Worm (Caenorhabditis elegans) whole organism, mixed stage, embryonic: Measurements from ENCODE around the gene F19G12.3.

Source experiments
- M03D4.4 ChIP-seq: sonication (generic microtip); optimal IDR thresholded peaks from 2 replicates; lab custom pipeline; 2017; ENCODE audit warnings: mild to moderate bottlenecking, missing genetic modification characterization, missing compliant biosample characterization
- bed-3 ChIP-seq: fragments of 200-800 bp; sonication (Bioruptor generic); optimal IDR thresholded peaks from 3 replicates; lab custom pipeline; 2018; ENCODE audit warnings: mild to moderate bottlenecking, missing genetic modification characterization, moderate library complexity, missing compliant biosample characterization
- blmp-1 ChIP-seq: fragments of 150-350 bp; optimal IDR thresholded peaks from 2 replicates; lab custom pipeline; 2014; ENCODE audit warnings: missing biosample characterization, missing genetic modification characterization
- ceh-39 ChIP-seq: fragments of 150-350 bp; optimal IDR thresholded peaks from 2 replicates; lab custom pipeline; 2014; ENCODE audit warnings: missing biosample characterization, missing genetic modification characterization
- ceh-43 ChIP-seq: fragments of 200-800 bp; sonication (Bioruptor generic); optimal IDR thresholded peaks from 2 replicates; lab custom pipeline; 2018; ENCODE audit warnings: mild to moderate bottlenecking, missing genetic modification characterization, moderate library complexity, missing compliant biosample characterization
- ceh-83 ChIP-seq: fragments of 200-800 bp; sonication (Bioruptor generic); optimal IDR thresholded peaks from 2 replicates; lab custom pipeline; 2018; ENCODE audit warnings: mild to moderate bottlenecking, missing genetic modification characterization, missing compliant biosample characterization
- ces-1 ChIP-seq: fragments of 150-350 bp; optimal IDR thresholded peaks from 2 replicates; lab custom pipeline; 2014; ENCODE audit warnings: missing biosample characterization, missing genetic modification reagents, missing genetic modification characterization
- cnd-1 ChIP-seq: fragments of 200-800 bp; sonication (Bioruptor generic); optimal IDR thresholded peaks from 2 replicates; lab custom pipeline; 2018; ENCODE audit warnings: mild to moderate bottlenecking, missing genetic modification characterization, missing compliant biosample characterization
- drap-1 ChIP-seq: fragments of 200-800 bp; sonication (Bioruptor generic); optimal IDR thresholded peaks from 3 replicates; lab custom pipeline; 2018; ENCODE audit warnings: mild to moderate bottlenecking, missing genetic modification characterization, missing compliant biosample characterization
- elt-1 ChIP-seq: sonication (generic microtip); optimal IDR thresholded peaks from 2 replicates; lab custom pipeline; 2017; ENCODE audit warnings: missing genetic modification characterization, mild to moderate bottlenecking, missing compliant biosample characterization, antibody characterized with exemption, moderate library complexity, borderline replicate concordance; ENCODE audit not compliant: insufficient read depth
- elt-3 ChIP-seq: fragments of 150-350 bp; optimal IDR thresholded peaks from 2 replicates; lab custom pipeline; 2014; ENCODE audit warnings: missing biosample characterization, missing genetic modification characterization
- ham-2 ChIP-seq: fragments of 200-800 bp; sonication (Bioruptor generic); optimal IDR thresholded peaks from 2 replicates; lab custom pipeline; 2018; ENCODE audit warnings: mild to moderate bottlenecking, missing genetic modification characterization, missing compliant biosample characterization
- hlh-1 ChIP-seq: fragments of 150-350 bp; optimal IDR thresholded peaks from 2 replicates; lab custom pipeline; 2014; ENCODE audit warnings: missing biosample characterization, missing genetic modification reagents, missing genetic modification characterization
- lin-13 ChIP-seq: fragments of 150-350 bp; optimal IDR thresholded peaks from 2 replicates; lab custom pipeline; 2014; ENCODE audit warnings: missing biosample characterization, missing genetic modification characterization
- mab-5 ChIP-seq: fragments of 150-350 bp; optimal IDR thresholded peaks from 2 replicates; lab custom pipeline; 2014; ENCODE audit warnings: missing biosample characterization, missing genetic modification characterization
- mls-2 ChIP-seq: sonication (generic microtip); optimal IDR thresholded peaks from 2 replicates; lab custom pipeline; 2016; ENCODE audit warnings: mild to moderate bottlenecking, missing genetic modification characterization, moderate library complexity, missing compliant biosample characterization
- nhr-12 ChIP-seq: fragments of 150-350 bp; optimal IDR thresholded peaks from 2 replicates; lab custom pipeline; 2014; ENCODE audit warnings: missing biosample characterization, missing genetic modification characterization
- nhr-2 ChIP-seq: fragments of 150-350 bp; optimal IDR thresholded peaks from 2 replicates; lab custom pipeline; 2014; ENCODE audit warnings: missing biosample characterization, missing genetic modification characterization
- nhr-237 ChIP-seq: fragments of 150-350 bp; optimal IDR thresholded peaks from 2 replicates; lab custom pipeline; 2014; ENCODE audit warnings: missing biosample characterization, missing genetic modification characterization
- nhr-28 ChIP-seq: fragments of 150-350 bp; optimal IDR thresholded peaks from 2 replicates; lab custom pipeline; 2014; ENCODE audit warnings: missing biosample characterization, missing genetic modification characterization
- nhr-76 ChIP-seq: sonication (generic microtip); optimal IDR thresholded peaks from 2 replicates; lab custom pipeline; 2017; ENCODE audit warnings: missing biosample characterization, missing genetic modification characterization
- pha-4 ChIP-seq: fragments of 150-350 bp; optimal IDR thresholded peaks from 2 replicates; lab custom pipeline; 2018; ENCODE audit warnings: missing biosample characterization, missing genetic modification reagents, missing genetic modification characterization
- sem-2 ChIP-seq: fragments of 200-800 bp; sonication (Bioruptor generic); optimal IDR thresholded peaks from 2 replicates; lab custom pipeline; 2018; ENCODE audit warnings: mild to moderate bottlenecking, missing genetic modification characterization, missing compliant biosample characterization
- snpc-4 ChIP-seq: fragments of 150-350 bp; optimal IDR thresholded peaks from 2 replicates; lab custom pipeline; 2014; ENCODE audit warnings: missing biosample characterization, missing genetic modification characterization
- sptf-1 ChIP-seq: sonication (generic microtip); optimal IDR thresholded peaks from 2 replicates; lab custom pipeline; 2017; ENCODE audit warnings: mild to moderate bottlenecking, missing genetic modification characterization, moderate library complexity, missing compliant biosample characterization
- tbx-8 ChIP-seq: fragments of 200-800 bp; sonication (Bioruptor generic); optimal IDR thresholded peaks from 2 replicates; lab custom pipeline; 2018; ENCODE audit warnings: mild to moderate bottlenecking, missing genetic modification characterization, moderate library complexity, missing compliant biosample characterization
- unc-39 ChIP-seq: fragments of 150-350 bp; optimal IDR thresholded peaks from 2 replicates; lab custom pipeline; 2014; ENCODE audit warnings: missing biosample characterization, missing genetic modification characterization
- unc-62 ChIP-seq: fragments of 150-350 bp; optimal IDR thresholded peaks from 2 replicates; lab custom pipeline; 2014; ENCODE audit warnings: missing biosample characterization, missing genetic modification reagents, missing genetic modification characterization
- zip-8 ChIP-seq: fragments of 150-350 bp; optimal IDR thresholded peaks from 2 replicates; lab custom pipeline; 2014; ENCODE audit warnings: missing biosample characterization, missing genetic modification characterization
- ztf-11 ChIP-seq: fragments of 150-350 bp; optimal IDR thresholded peaks from 2 replicates; lab custom pipeline; 2014; ENCODE audit warnings: missing biosample characterization, missing genetic modification characterization

Gene F19G12.3

ce11 chrX:1383546-1383945 is 41.1 kb upstream of the F19G12.3 start:
- TF ChIP-seq ces-1 (no peak), nhr-28 (tag; lab: Kevin White, UChicago) (no peak), bed-3 (GFP tag; lab: Kevin White, UChicago) (no peak), snpc-4 (tag; lab: Kevin White, UChicago) (no peak), nhr-76 (tag; lab: Kevin White, UChicago) (no peak), blmp-1 (tag; lab: Kevin White, UChicago) (no peak), elt-3 (tag; lab: Kevin White, UChicago) (no peak), nhr-2 (tag; lab: Kevin White, UChicago) (no peak), sem-2 (GFP tag; lab: Kevin White, UChicago) (no peak), unc-39 (no peak), unc-62 (GFP tag; lab: Kevin White, UChicago) (no peak), ztf-11 (tag; lab: Kevin White, UChicago) (no peak), elt-1 (tag; lab: Kevin White, UChicago) (no peak), lin-13 (no peak), hlh-1 (tag; lab: Kevin White, UChicago) (no peak), ceh-83 (no peak), zip-8 (tag; lab: Kevin White, UChicago) (no peak), sptf-1 (tag; lab: Kevin White, UChicago) (no peak)

ce11 chrX:1384538-1384937 is 40.1 kb upstream of the F19G12.3 start, which contains the start of gene F56C3.8:
TSS of gene F56C3.8 (minus strand) at chrX:1384638.
- TF ChIP-seq tbx-8 (GFP tag; lab: Kevin White, UChicago): no peak
- no peak for TF ChIP-seq ces-1
- no peak for TF ChIP-seq mab-5 (tag; lab: Kevin White, UChicago)
- TF ChIP-seq M03D4.4 (tag; lab: Kevin White, UChicago): no peak
- no peak for TF ChIP-seq unc-62 (GFP tag; lab: Kevin White, UChicago)
- no peak for TF ChIP-seq ceh-39 (tag; lab: Kevin White, UChicago)
- no peak for TF ChIP-seq nhr-2 (tag; lab: Kevin White, UChicago)
- TF ChIP-seq drap-1 (GFP tag; lab: Kevin White, UChicago): no peak
- TF ChIP-seq nhr-28 (tag; lab: Kevin White, UChicago): no peak
- no peak for TF ChIP-seq sptf-1 (tag; lab: Kevin White, UChicago)
- no peak for TF ChIP-seq nhr-12
- no peak for TF ChIP-seq mls-2 (tag; lab: Kevin White, UChicago)
- TF ChIP-seq bed-3 (GFP tag; lab: Kevin White, UChicago): no peak
- TF ChIP-seq ham-2 (GFP tag; lab: Kevin White, UChicago): no peak
- TF ChIP-seq pha-4 (tag; lab: Kevin White, UChicago): no peak

- no peak for TF ChIP-seq nhr-237 (tag; lab: Kevin White, UChicago)
- no peak for TF ChIP-seq drap-1 (GFP tag; lab: Kevin White, UChicago)
- no peak for TF ChIP-seq cnd-1 (tag; lab: Kevin White, UChicago)
- no peak for TF ChIP-seq tbx-8 (GFP tag; lab: Kevin White, UChicago)
- TF ChIP-seq M03D4.4 (tag; lab: Kevin White, UChicago): no peak
- no peak for TF ChIP-seq ces-1
- no peak for TF ChIP-seq blmp-1 (tag; lab: Kevin White, UChicago)
- no peak for TF ChIP-seq nhr-2 (tag; lab: Kevin White, UChicago)
- TF ChIP-seq nhr-28 (tag; lab: Kevin White, UChicago): no peak
- TF ChIP-seq unc-62 (GFP tag; lab: Kevin White, UChicago): no peak
- no peak for TF ChIP-seq ceh-43 (GFP tag; lab: Kevin White, UChicago)
- no peak for TF ChIP-seq mls-2 (tag; lab: Kevin White, UChicago)
- TF ChIP-seq elt-1 (tag; lab: Kevin White, UChicago): no peak
- no peak for TF ChIP-seq nhr-76 (tag; lab: Kevin White, UChicago)
These were observed 37.7 kb upstream of the F19G12.3 start, which contains the start of gene F56C3.1 for ce11 chrX:1386893-1387367. TSS of gene F56C3.1 (plus strand) at chrX:1387317.

ce11 chrX:1389382-1389983 is 35.1 kb upstream of the F19G12.3 start:
- peak; percentile 62 for TF ChIP-seq ces-1
- peak; percentile 89 for TF ChIP-seq nhr-237 (tag; lab: Kevin White, UChicago)
- no peak for TF ChIP-seq bed-3 (GFP tag; lab: Kevin White, UChicago)
- peak; percentile 74 for TF ChIP-seq elt-3 (tag; lab: Kevin White, UChicago)
